Fruit fly (Drosophila melanogaster) whole organism, wandering third instar larva: Measurements from ENCODE around the gene RpL32.

Experiments
- CG32264 ChIP-seq: fragments of 200-800 bp; sonication (Bioruptor generic); optimal IDR thresholded peaks from 2 replicates; lab custom pipeline; 2016; ENCODE audit warnings: missing biosample characterization, missing genetic modification characterization
- HLH106 ChIP-seq: fragments of 200-800 bp; optimal IDR thresholded peaks from 3 replicates; lab custom pipeline; 2019; ENCODE audit warnings: missing biosample characterization, mild to moderate bottlenecking, missing genetic modification characterization, moderate library complexity
- Hr78 ChIP-seq: fragments of >200 bp; optimal IDR thresholded peaks from 2 replicates; lab custom pipeline; 2017; ENCODE audit warnings: missing biosample characterization, missing genetic modification characterization
- Mio ChIP-seq: sonication (Bioruptor generic); optimal IDR thresholded peaks from 2 replicates; lab custom pipeline; 2016; ENCODE audit warnings: missing biosample characterization, missing genetic modification characterization
- Myc ChIP-seq: fragments of >200 bp; optimal IDR thresholded peaks from 2 replicates; lab custom pipeline; 2017
- br ChIP-seq: fragments of 200-800 bp; sonication (Bioruptor generic); optimal IDR thresholded peaks from 2 replicates; lab custom pipeline; 2016; ENCODE audit warnings: missing biosample characterization, missing genetic modification characterization
- ey ChIP-seq: fragments of 200-800 bp; sonication (Bioruptor generic); optimal IDR thresholded peaks from 2 replicates; lab custom pipeline; 2016; ENCODE audit warnings: missing biosample characterization, missing genetic modification characterization
- fru ChIP-seq: fragments of 200-800 bp; sonication (Bioruptor generic); optimal IDR thresholded peaks from 3 replicates; lab custom pipeline; 2016; ENCODE audit warnings: missing biosample characterization, mild to moderate bottlenecking, missing genetic modification characterization
- h ChIP-seq: fragments of 200-800 bp; sonication (Bioruptor generic); optimal IDR thresholded peaks from 3 replicates; lab custom pipeline; 2016; ENCODE audit warnings: missing biosample characterization, mild to moderate bottlenecking, missing genetic modification characterization
- lola ChIP-seq: fragments of >200 bp; optimal IDR thresholded peaks from 2 replicates; lab custom pipeline; 2017; ENCODE audit warnings: missing biosample characterization, missing genetic modification characterization
- pan ChIP-seq: fragments of >200 bp; optimal IDR thresholded peaks from 2 replicates; lab custom pipeline; 2017
- psq ChIP-seq: fragments of 200-800 bp; sonication (Bioruptor generic); optimal IDR thresholded peaks from 3 replicates; lab custom pipeline; 2017; ENCODE audit warnings: missing biosample characterization, mild to moderate bottlenecking, missing genetic modification characterization, moderate library complexity

dm6 chr3R:30014977-30015514 lies 30.9 kb downstream of the RpL32 start, which contains the start of gene CG7920:
- no peak for TF ChIP-seq HLH106 (tag; lab: Kevin White, UChicago)
- TF ChIP-seq Mio (GFP tag; lab: Kevin White, UChicago): no peak
- TF ChIP-seq Hr78 (GFP tag; lab: Kevin White, UChicago): no peak
- TF ChIP-seq Myc (lab: Kevin White, UChicago): peak; percentile 1
- no peak for TF ChIP-seq pan
- TF ChIP-seq ey (GFP tag; lab: Kevin White, UChicago): peak; percentile 3
- TF ChIP-seq CG32264: no peak
- no peak for TF ChIP-seq psq (GFP tag; lab: Kevin White, UChicago)
- TF ChIP-seq br: peak; percentile 4
- peak; percentile 56 for TF ChIP-seq fru (GFP tag; lab: Kevin White, UChicago)
- TF ChIP-seq h: peak; percentile 51
- no peak for TF ChIP-seq lola (GFP tag; lab: Kevin White, UChicago)
